Worm (Caenorhabditis elegans): ENCODE data around the gene C15H11.11.
A peak's percentile ranks its signal among the peaks of the same experiment; 100 is the strongest.

C15H11.11 gene

DNA sequence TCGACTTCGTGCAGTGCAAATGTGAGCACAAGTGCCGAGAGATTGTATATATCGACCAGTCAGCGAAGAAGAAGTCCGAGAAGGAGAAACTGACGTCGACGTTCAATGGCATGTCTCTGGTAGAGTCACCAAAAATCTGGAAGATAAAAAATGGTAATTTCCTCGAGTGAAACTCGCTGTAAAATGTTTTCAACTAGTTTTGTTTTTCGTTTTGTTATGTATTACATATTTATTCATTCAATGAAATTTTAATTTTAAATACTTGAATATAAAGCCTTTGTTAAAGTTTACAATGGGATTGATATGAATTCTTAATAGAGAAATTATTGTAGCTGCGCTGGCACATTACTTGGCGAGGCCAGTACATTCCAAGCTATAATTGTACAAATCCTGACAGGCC, 4.6 kb downstream of the C15H11.11 start:
- TF ChIP-seq lin-38 (GFP tag; IDR thresholded peaks at IDR 0.05) (peak; percentile 26; the same call in 1 of the 2 replicates), sdz-12 (GFP tag; optimal IDR thresholded peaks at IDR 0.05) (no peak), madf-5 (GFP tag; IDR thresholded peaks at IDR 0.05) (no peak), tag-97 (GFP tag; IDR thresholded peaks at IDR 0.05) (no peak)

DNA sequence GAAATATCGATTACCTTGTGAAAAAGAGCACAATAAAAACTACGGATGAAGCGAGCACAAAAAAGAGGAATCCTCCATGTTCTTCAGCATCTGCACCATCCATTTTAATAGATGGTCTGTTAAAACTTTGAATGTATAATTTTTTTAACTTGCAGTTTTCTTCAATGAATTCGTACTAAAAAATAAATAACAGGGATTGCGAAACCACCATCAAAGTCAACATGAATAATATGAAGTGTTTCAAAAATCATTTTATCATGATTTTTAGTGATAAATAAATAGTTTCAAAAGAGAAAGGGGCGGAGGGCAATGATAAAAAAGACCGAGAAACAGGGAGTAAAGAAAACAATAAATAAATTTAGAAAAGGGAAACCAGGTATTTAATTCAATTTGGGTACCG, 6.0 kb downstream of the C15H11.11 start, which contains the start of gene dhs-22:
Gene dhs-22, minus strand, starts transcription at position 116 of the 400 bp plus-strand sequence.
- TF ChIP-seq nhr-42 (GFP tag; IDR thresholded peaks at IDR 0.05) (no peak), F49E8.2 (tag; optimal IDR thresholded peaks at IDR 0.05; ENCODE audit: borderline replicate concordance) (no peak), vab-7 (GFP tag; IDR thresholded peaks at IDR 0.05) (no peak), mdl-1 (tag; optimal IDR thresholded peaks at IDR 0.05) (no peak), ztf-7 (tag; optimal IDR thresholded peaks at IDR 0.05) (no peak), mxl-3 (GFP tag; optimal IDR thresholded peaks at IDR 0.05) (no peak), hlh-11 (tag; optimal IDR thresholded peaks at IDR 0.05) (no peak), fos-1 (tag; optimal IDR thresholded peaks at IDR 0.05) (no peak), nhr-6 (tag; optimal IDR thresholded peaks at IDR 0.05) (no peak), aha-1 (tag) (no peak), daf-8 (GFP tag; IDR thresholded peaks at IDR 0.05) (no peak), pqm-1 (tag; optimal IDR thresholded peaks at IDR 0.05) (peak; percentile 24), daf-12 (tag; optimal IDR thresholded peaks at IDR 0.05) (no peak), ZK337.2 (GFP tag; IDR thresholded peaks at IDR 0.05) (no peak), unc-130 (GFP tag; optimal IDR thresholded peaks at IDR 0.05) (no peak), nhr-76 (tag; optimal IDR thresholded peaks at IDR 0.05) (no peak), pha-4 (GFP tag; IDR thresholded peaks at IDR 0.05) (peak; percentile 49; the same call in 1 of the 2 replicates), pha-4 (tag; optimal IDR thresholded peaks at IDR 0.05) (no peak), arid-1 (GFP tag; conservative IDR thresholded peaks at IDR 0.05) (no peak), set-16 (GFP tag; IDR thresholded peaks at IDR 0.05) (no peak), mxl-2 (GFP tag; conservative IDR thresholded peaks at IDR 0.05) (no peak), mep-1 (tag; optimal IDR thresholded peaks at IDR 0.05) (peak; percentile 36), Y105C5A.15 (GFP tag; IDR thresholded peaks at IDR 0.05) (no peak), D1046.2 (GFP tag; IDR thresholded peaks at IDR 0.05) (no peak), aly-2 (tag; optimal IDR thresholded peaks at IDR 0.05) (no peak), daf-16 (GFP tag; optimal IDR thresholded peaks at IDR 0.05) (no peak), daf-16 (tag; optimal IDR thresholded peaks at IDR 0.05) (peak; percentile 81), lin-38 (GFP tag; IDR thresholded peaks at IDR 0.05) (0 out of 2 replicates have a peak, but pooled peaks have one; percentile 44), cey-2 (tag; optimal IDR thresholded peaks at IDR 0.05; ENCODE audit: borderline replicate concordance, insufficient read depth) (no peak), zip-11 (GFP tag; IDR thresholded peaks at IDR 0.05) (no peak), nhr-11 (tag; optimal IDR thresholded peaks at IDR 0.05) (no peak), dmd-8 (GFP tag; IDR thresholded peaks at IDR 0.05) (no peak), lim-7 (GFP tag; IDR thresholded peaks at IDR 0.05) (no peak), lin-39 (tag; optimal IDR thresholded peaks at IDR 0.05) (no peak)

DNA sequence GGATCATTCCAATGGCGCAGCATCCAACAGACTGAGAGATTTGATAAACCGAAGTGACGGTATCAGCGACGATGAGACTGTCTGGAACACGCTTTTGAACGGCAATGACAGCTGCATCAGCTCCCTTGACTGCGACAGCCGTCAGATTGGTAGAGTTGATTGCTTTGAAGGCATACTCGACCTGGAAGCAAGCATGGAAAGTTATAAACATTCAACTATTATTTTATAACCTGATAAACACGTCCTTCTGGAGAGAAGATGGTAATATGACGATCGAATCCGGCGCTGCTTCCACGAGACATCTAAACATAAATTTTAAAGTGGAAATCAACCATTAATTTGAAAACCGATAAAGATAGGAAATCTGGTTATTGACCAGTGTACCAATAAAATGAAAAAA, 7.0 kb downstream of the C15H11.11 start, which contains the start of gene pas-1:
Gene pas-1, minus strand, starts transcription at position 302 of the 400 bp plus-strand sequence.
- peak; percentile 74 for TF ChIP-seq dmd-8 (GFP tag; IDR thresholded peaks at IDR 0.05)
- 0 out of 2 replicates have a peak, but pooled peaks have one; percentile 48 for TF ChIP-seq T26A8.4 (GFP tag; IDR thresholded peaks at IDR 0.05)
- peak; percentile 54 for TF ChIP-seq egl-43 (GFP tag; IDR thresholded peaks at IDR 0.05)
- TF ChIP-seq pha-4 (GFP tag; IDR thresholded peaks at IDR 0.05) = 0 out of 2 replicates have a peak, but pooled peaks have one; percentile 40
- TF ChIP-seq pha-4 (tag; optimal IDR thresholded peaks at IDR 0.05) = no peak
- no peak for TF ChIP-seq skn-1 (tag; optimal IDR thresholded peaks at IDR 0.05)
- peak; percentile 67 for TF ChIP-seq ama-1 (optimal IDR thresholded peaks at IDR 0.05)
- TF ChIP-seq nhr-102 (tag; optimal IDR thresholded peaks at IDR 0.05) = peak; percentile 29
- no peak for TF ChIP-seq egl-27 (tag; optimal IDR thresholded peaks at IDR 0.05)
- TF ChIP-seq nhr-28 (tag; optimal IDR thresholded peaks at IDR 0.05) = no peak
- TF ChIP-seq Y105C5A.15 (GFP tag; IDR thresholded peaks at IDR 0.05) = 0 out of 2 replicates have a peak, but pooled peaks have one; percentile 12
- TF ChIP-seq arid-1 (GFP tag; conservative IDR thresholded peaks at IDR 0.05) = 0 out of 2 replicates have a peak, but pooled peaks have one; percentile 6
- peak; percentile 38 for TF ChIP-seq aha-1 (tag)
- no peak for TF ChIP-seq cey-2 (tag; optimal IDR thresholded peaks at IDR 0.05; ENCODE audit: borderline replicate concordance, insufficient read depth)
- no peak for TF ChIP-seq set-16 (GFP tag; IDR thresholded peaks at IDR 0.05)
- TF ChIP-seq lin-38 (GFP tag; IDR thresholded peaks at IDR 0.05) = peak; percentile 60
- TF ChIP-seq ZK337.2 (GFP tag; IDR thresholded peaks at IDR 0.05) = no peak
- TF ChIP-seq rbr-2 (tag; optimal IDR thresholded peaks at IDR 0.05) = no peak
- peak; percentile 15; the same call in 1 of the 2 replicates for TF ChIP-seq Y48G9A.11 (GFP tag; IDR thresholded peaks at IDR 0.05)

All from whole organism, L4 larva.